Fruit fly (Drosophila melanogaster) whole organism, embryonic: ENCODE results near the gene CG11695.

ENCODE experiments used
- CG12659 ChIP-seq: fragments of 200-800 bp; sonication (Bioruptor generic); optimal IDR thresholded peaks from 3 replicates; lab custom pipeline; 2017; ENCODE audit warnings: mild to moderate bottlenecking, missing biosample characterization, missing genetic modification reagents, missing genetic modification characterization
- CG12769 ChIP-seq: fragments of 200-800 bp; sonication (Bioruptor generic); optimal IDR thresholded peaks from 2 replicates; lab custom pipeline; 2019; ENCODE audit warnings: missing biosample characterization, mild to moderate bottlenecking, missing genetic modification characterization, moderate library complexity
- ara ChIP-seq: fragments of 200-800 bp; sonication (Bioruptor generic); IDR thresholded peaks from 2 replicates; pipeline ENCODE4 v1.3.6; 2022; ENCODE audit warnings: missing biosample characterization, missing genetic modification characterization
- bcd ChIP-seq: fragments of 200-800 bp; sonication (Bioruptor generic); optimal IDR thresholded peaks from 2 replicates; lab custom pipeline; 2017; ENCODE audit warnings: missing biosample characterization, mild to moderate bottlenecking, missing genetic modification characterization
- peb ChIP-seq: fragments of 200-800 bp; sonication (Bioruptor generic); IDR thresholded peaks from 2 replicates; pipeline ENCODE4 v1.3.6; 2022; ENCODE audit warnings: missing biosample characterization, missing genetic modification characterization
- psq ChIP-seq: fragments of 200-800 bp; sonication (Bioruptor generic); optimal IDR thresholded peaks from 2 replicates; lab custom pipeline; 2017; ENCODE audit warnings: missing biosample characterization, missing genetic modification characterization
- slou ChIP-seq: fragments of 200-800 bp; sonication (Bioruptor generic); optimal IDR thresholded peaks from 3 replicates; lab custom pipeline; 2016; ENCODE audit warnings: missing biosample characterization, missing genetic modification characterization

DNA sequence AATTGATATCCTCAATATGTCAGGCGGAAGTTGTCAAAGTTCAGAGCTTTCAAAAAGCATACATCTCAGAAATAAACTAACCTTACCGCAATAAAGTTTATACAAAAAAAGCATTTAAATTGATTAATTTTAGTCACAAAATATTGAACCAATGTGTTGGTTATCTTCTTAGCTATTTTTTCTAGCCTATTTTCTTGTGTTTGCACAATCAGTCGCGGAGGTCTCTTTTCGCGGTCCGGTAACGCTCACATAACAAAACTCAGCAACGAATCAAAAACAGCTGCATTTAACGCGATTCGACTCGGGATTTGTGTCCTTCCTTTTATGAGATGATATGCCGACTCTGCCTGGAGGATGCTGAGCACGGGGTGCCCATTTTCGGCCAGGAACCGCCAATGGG lies 3.2 kb upstream of the CG11695 start, which contains the start of gene CG11696:
- TF ChIP-seq CG12659, result no peak
- no peak for TF ChIP-seq ara (GFP tag; lab: Robert Waterston, UW)
- TF ChIP-seq CG12769 (tag; lab: Kevin White, UChicago), result no peak
- no peak for TF ChIP-seq bcd (GFP tag; lab: Kevin White, UChicago)
- TF ChIP-seq slou (GFP tag; lab: Kevin White, UChicago), result no peak
- no peak for TF ChIP-seq psq
- TF ChIP-seq peb (GFP tag; lab: Robert Waterston, UW), result no peak
